Worm (Caenorhabditis elegans): ENCODE measurements around the gene cki-1.

ce11 chrII:7832054-7832453 lies 21.0 kb downstream of the cki-1 start, which contains the start of gene T09A5.14:
- TF ChIP-seq madf-10 (tag; optimal IDR thresholded peaks at IDR 0.05): no peak
- TF ChIP-seq him-1 (tag; optimal IDR thresholded peaks at IDR 0.05): no peak
- no peak for TF ChIP-seq F57A8.1 (GFP tag; optimal IDR thresholded peaks at IDR 0.05)
- no peak for TF ChIP-seq sea-2 (GFP tag; IDR thresholded peaks at IDR 0.05)
- TF ChIP-seq hsf-1 (GFP tag; IDR thresholded peaks at IDR 0.05): no peak
- no peak for TF ChIP-seq nfya-1 (tag; optimal IDR thresholded peaks at IDR 0.05; ENCODE audit: borderline replicate concordance, insufficient read depth)
- no peak for TF ChIP-seq let-607 (tag; optimal IDR thresholded peaks at IDR 0.05)
- no peak for TF ChIP-seq T07F8.4 (tag; optimal IDR thresholded peaks at IDR 0.05)
- no peak for TF ChIP-seq F39B2.1 (GFP tag; IDR thresholded peaks at IDR 0.05)
- TF ChIP-seq ama-1 (optimal IDR thresholded peaks at IDR 0.05): no peak
- TF ChIP-seq ama-1 (GFP tag; optimal IDR thresholded peaks at IDR 0.05): no peak
- no peak for TF ChIP-seq mxl-1 (tag; optimal IDR thresholded peaks at IDR 0.05)
- TF ChIP-seq unc-130 (GFP tag; optimal IDR thresholded peaks at IDR 0.05): no peak
- no peak for TF ChIP-seq Y67H2A.10 (GFP tag; conservative IDR thresholded peaks at IDR 0.05)

Data from whole organism, young adult.